Fruit fly (Drosophila melanogaster) whole organism, embryonic: ENCODE results near the gene CG7987.

Experiments used
- Asciz ChIP-seq: fragments of 200-800 bp; sonication (Bioruptor generic); optimal IDR thresholded peaks from 2 replicates; lab custom pipeline; 2017; ENCODE audit warnings: missing biosample characterization, mild to moderate bottlenecking, missing genetic modification characterization, missing genetic modification reagents
- CG11093 ChIP-seq: fragments of 200-800 bp; sonication (Bioruptor generic); IDR thresholded peaks from 3 replicates; pipeline ENCODE4 v1.3.6; 2022; ENCODE audit warnings: missing biosample characterization, missing genetic modification characterization
- CG11560 ChIP-seq: fragments of 200-800 bp; sonication (Bioruptor generic); IDR thresholded peaks from 3 replicates; pipeline ENCODE4 v1.3.6; 2022; ENCODE audit warnings: missing biosample characterization, missing genetic modification characterization
- CG11723 ChIP-seq: fragments of 200-800 bp; sonication (Bioruptor generic); optimal IDR thresholded peaks from 2 replicates; lab custom pipeline; 2017; ENCODE audit warnings: missing biosample characterization, mild to moderate bottlenecking, missing genetic modification characterization
- CG12299 ChIP-seq: fragments of 200-800 bp; sonication (Bioruptor generic); optimal IDR thresholded peaks from 2 replicates; lab custom pipeline; 2018; ENCODE audit warnings: missing biosample characterization, mild to moderate bottlenecking, missing genetic modification characterization
- CG12659 ChIP-seq: fragments of 200-800 bp; sonication (Bioruptor generic); optimal IDR thresholded peaks from 3 replicates; lab custom pipeline; 2017; ENCODE audit warnings: mild to moderate bottlenecking, missing biosample characterization, missing genetic modification reagents, missing genetic modification characterization
- CG12769 ChIP-seq: fragments of 200-800 bp; sonication (Bioruptor generic); optimal IDR thresholded peaks from 2 replicates; lab custom pipeline; 2019; ENCODE audit warnings: missing biosample characterization, mild to moderate bottlenecking, missing genetic modification characterization, moderate library complexity
- CG13287 ChIP-seq: fragments of 200-800 bp; sonication (Bioruptor generic); IDR thresholded peaks from 2 replicates; pipeline ENCODE4 v1.3.6; 2022; ENCODE audit warnings: missing biosample characterization, missing genetic modification characterization; ENCODE audit not compliant: partially characterized antibody
- CG1529 ChIP-seq: fragments of 200-800 bp; sonication (Bioruptor generic); optimal IDR thresholded peaks from 3 replicates; lab custom pipeline; 2018; ENCODE audit warnings: missing biosample characterization, missing genetic modification characterization
- CG16863 ChIP-seq: fragments of 200-800 bp; sonication (Bioruptor generic); optimal IDR thresholded peaks from 3 replicates; lab custom pipeline; 2016; ENCODE audit warnings: missing biosample characterization, missing genetic modification characterization
- CG17612 ChIP-seq: fragments of 200-800 bp; sonication (Bioruptor generic); IDR thresholded peaks from 2 replicates; pipeline ENCODE4 v1.3.6; 2022; ENCODE audit warnings: missing biosample characterization, missing genetic modification characterization
- CG18262 ChIP-seq: fragments of 200-800 bp; optimal IDR thresholded peaks from 3 replicates; lab custom pipeline; 2019; ENCODE audit warnings: missing biosample characterization, mild to moderate bottlenecking, missing genetic modification characterization, moderate library complexity
- CG18599 ChIP-seq: fragments of 200-800 bp; sonication (Bioruptor generic); optimal IDR thresholded peaks from 3 replicates; lab custom pipeline; 2017; ENCODE audit warnings: missing biosample characterization, missing genetic modification characterization, mild to moderate bottlenecking, moderate library complexity, missing genetic modification reagents
- CG2116 ChIP-seq: fragments of 200-800 bp; sonication (Bioruptor generic); optimal IDR thresholded peaks from 3 replicates; lab custom pipeline; 2018; ENCODE audit warnings: missing biosample characterization, mild to moderate bottlenecking, missing genetic modification characterization
- CG2120 ChIP-seq: fragments of 200-800 bp; sonication (Bioruptor generic); optimal IDR thresholded peaks from 3 replicates; lab custom pipeline; 2016; ENCODE audit warnings: missing biosample characterization, missing genetic modification characterization
- CG2129 ChIP-seq: fragments of 200-800 bp; sonication (Bioruptor generic); IDR thresholded peaks from 2 replicates; pipeline ENCODE4 v1.3.6; 2022; ENCODE audit warnings: missing biosample characterization, missing genetic modification characterization; ENCODE audit not compliant: partially characterized antibody
- CG30431 ChIP-seq: fragments of 200-800 bp; sonication (Bioruptor generic); optimal IDR thresholded peaks from 2 replicates; lab custom pipeline; 2017; ENCODE audit warnings: missing biosample characterization, missing genetic modification characterization
- CG4424 ChIP-seq: fragments of 200-800 bp; sonication (Bioruptor generic); optimal IDR thresholded peaks from 3 replicates; lab custom pipeline; 2016; ENCODE audit warnings: missing biosample characterization, missing genetic modification characterization
- CG6272 ChIP-seq: fragments of 200-800 bp; sonication (Bioruptor generic); IDR thresholded peaks from 2 replicates; pipeline ENCODE4 v1.3.6; 2022; ENCODE audit warnings: missing biosample characterization, missing genetic modification characterization
- CG6683 ChIP-seq: fragments of 200-800 bp; sonication (Bioruptor generic); optimal IDR thresholded peaks from 2 replicates; lab custom pipeline; 2017; ENCODE audit warnings: missing biosample characterization, mild to moderate bottlenecking, missing genetic modification characterization, missing genetic modification reagents
- CG7271 ChIP-seq: fragments of 200-800 bp; sonication (Bioruptor generic); optimal IDR thresholded peaks from 2 replicates; lab custom pipeline; 2018; ENCODE audit warnings: missing biosample characterization, mild to moderate bottlenecking, missing genetic modification characterization, moderate library complexity
- CG9817 ChIP-seq: fragments of 200-800 bp; sonication (Bioruptor generic); optimal IDR thresholded peaks from 2 replicates; lab custom pipeline; 2018; ENCODE audit warnings: missing biosample characterization, mild to moderate bottlenecking, missing genetic modification characterization, moderate library complexity
- CG9932 ChIP-seq: fragments of 200-800 bp; sonication (Bioruptor generic); IDR thresholded peaks from 2 replicates; pipeline ENCODE4 v1.3.6; 2022; ENCODE audit warnings: missing biosample characterization, missing genetic modification characterization
- CoRest ChIP-seq: fragments of 200-800 bp; sonication (Bioruptor generic); optimal IDR thresholded peaks from 3 replicates; lab custom pipeline; 2018; ENCODE audit warnings: missing biosample characterization, mild to moderate bottlenecking, missing genetic modification characterization, moderate library complexity
- Dfd ChIP-seq, 2 experiments: fragments of >200 bp; optimal IDR thresholded peaks; 2 replicates each; lab custom pipeline; 2017; ENCODE audit warnings: missing biosample characterization in 2 of 2, missing genetic modification characterization in 2 of 2
- ERR ChIP-seq: fragments of 200-800 bp; sonication (Bioruptor generic); optimal IDR thresholded peaks from 2 replicates; lab custom pipeline; 2016; ENCODE audit warnings: missing biosample characterization, missing genetic modification characterization
- Elba2 ChIP-seq: fragments of 200-800 bp; sonication (Bioruptor generic); optimal IDR thresholded peaks from 3 replicates; lab custom pipeline; 2016; ENCODE audit warnings: missing biosample characterization, missing genetic modification characterization
- Fer3 ChIP-seq: fragments of 200-800 bp; sonication (Bioruptor generic); optimal IDR thresholded peaks from 2 replicates; lab custom pipeline; 2018; ENCODE audit warnings: missing biosample characterization, mild to moderate bottlenecking, missing genetic modification characterization, moderate library complexity
- HLH3B ChIP-seq: fragments of 200-800 bp; sonication (Bioruptor generic); IDR thresholded peaks from 2 replicates; pipeline ENCODE4 v1.3.6; 2022; ENCODE audit warnings: missing biosample characterization, missing genetic modification characterization
- Lhr ChIP-seq: fragments of 200-800 bp; sonication (Bioruptor generic); optimal IDR thresholded peaks from 3 replicates; lab custom pipeline; 2017; ENCODE audit warnings: mild to moderate bottlenecking, missing biosample characterization, missing genetic modification reagents, missing genetic modification characterization
- MBD-R2 ChIP-seq: fragments of 200-800 bp; sonication (Bioruptor generic); IDR thresholded peaks from 2 replicates; pipeline ENCODE4 v1.3.6; 2022; ENCODE audit warnings: missing biosample characterization, missing genetic modification characterization
- Pdp1 ChIP-seq, 2 experiments: fragments of 200-800 bp; sonication (Bioruptor generic); optimal IDR thresholded peaks; 3 replicates each; lab custom pipeline; 2016; ENCODE audit warnings: missing biosample characterization in 2 of 2, missing genetic modification characterization in 2 of 2, mild to moderate bottlenecking in 1 of 2, moderate library complexity in 1 of 2
- Ravus ChIP-seq: fragments of 200-800 bp; sonication (Bioruptor generic); IDR thresholded peaks from 2 replicates; pipeline ENCODE4 v1.3.6; 2022; ENCODE audit warnings: missing biosample characterization, missing genetic modification characterization
- Rfx ChIP-seq: fragments of 200-800 bp; sonication (Bioruptor generic); IDR thresholded peaks from 2 replicates; pipeline ENCODE4 v1.3.6; 2022; ENCODE audit warnings: missing biosample characterization, missing genetic modification characterization
- Vsx1 ChIP-seq: fragments of 200-800 bp; sonication (Bioruptor generic); optimal IDR thresholded peaks from 2 replicates; lab custom pipeline; 2017; ENCODE audit warnings: missing biosample characterization, mild to moderate bottlenecking, missing genetic modification characterization, missing genetic modification reagents
- bab2 ChIP-seq: fragments of 200-800 bp; sonication (Bioruptor generic); optimal IDR thresholded peaks from 2 replicates; lab custom pipeline; 2016; ENCODE audit warnings: missing biosample characterization, missing genetic modification characterization
- bigmax ChIP-seq: fragments of 200-800 bp; sonication (Bioruptor generic); optimal IDR thresholded peaks from 2 replicates; lab custom pipeline; 2018; ENCODE audit warnings: missing biosample characterization, mild to moderate bottlenecking, missing genetic modification characterization
- cato ChIP-seq: fragments of 200-800 bp; sonication (Bioruptor generic); optimal IDR thresholded peaks from 2 replicates; lab custom pipeline; 2016; ENCODE audit warnings: missing biosample characterization, missing genetic modification characterization, borderline replicate concordance
- ci ChIP-seq: fragments of 200-800 bp; sonication (Bioruptor generic); IDR thresholded peaks from 3 replicates; pipeline ENCODE4 v1.3.6; 2022; ENCODE audit warnings: missing biosample characterization, missing genetic modification characterization
- corto ChIP-seq: fragments of 200-800 bp; sonication (Bioruptor generic); optimal IDR thresholded peaks from 2 replicates; lab custom pipeline; 2016; ENCODE audit warnings: missing biosample characterization, mild to moderate bottlenecking, missing genetic modification characterization, moderate library complexity
- dmrt99B ChIP-seq: fragments of 200-800 bp; sonication (Bioruptor generic); optimal IDR thresholded peaks from 2 replicates; lab custom pipeline; 2018; ENCODE audit warnings: missing biosample characterization, mild to moderate bottlenecking, missing genetic modification characterization, moderate library complexity
- gcm ChIP-seq: fragments of 200-800 bp; sonication (Bioruptor generic); optimal IDR thresholded peaks from 2 replicates; lab custom pipeline; 2019; ENCODE audit warnings: missing biosample characterization, mild to moderate bottlenecking, missing genetic modification characterization, moderate library complexity
- gem ChIP-seq: fragments of 200-800 bp; sonication (Bioruptor generic); optimal IDR thresholded peaks from 2 replicates; lab custom pipeline; 2019; ENCODE audit warnings: missing biosample characterization, mild to moderate bottlenecking, missing genetic modification characterization, moderate library complexity
- gro ChIP-seq: fragments of 200-800 bp; sonication (Bioruptor generic); optimal IDR thresholded peaks from 2 replicates; lab custom pipeline; 2016; ENCODE audit warnings: missing biosample characterization, missing genetic modification characterization
- lab ChIP-seq: fragments of 200-800 bp; sonication (Bioruptor generic); optimal IDR thresholded peaks from 3 replicates; lab custom pipeline; 2017; ENCODE audit warnings: missing biosample characterization, missing genetic modification characterization, mild to moderate bottlenecking, moderate library complexity, missing genetic modification reagents
- pan ChIP-seq, 4 experiments: fragments of >200 bp in 3 of 4; fragments of 200-800 bp in 1 of 4; sonication (Bioruptor generic) in 1 of 4; optimal IDR thresholded peaks in 3 of 4; IDR thresholded peaks in 1 of 4; 2 replicates each; pipeline versions ENCODE4 v1.3.6 to Lab custom; 2017 to 2022; ENCODE audit warnings: missing biosample characterization in 2 of 4, missing genetic modification characterization in 2 of 4, mixed read lengths in 1 of 4
- psq ChIP-seq: fragments of 200-800 bp; sonication (Bioruptor generic); optimal IDR thresholded peaks from 2 replicates; lab custom pipeline; 2017; ENCODE audit warnings: missing biosample characterization, missing genetic modification characterization
- row ChIP-seq: fragments of 200-800 bp; sonication (Bioruptor generic); IDR thresholded peaks from 3 replicates; pipeline ENCODE4 v1.3.6; 2022; ENCODE audit warnings: missing biosample characterization, missing genetic modification characterization
- stwl ChIP-seq: fragments of 200-800 bp; sonication (Bioruptor generic); optimal IDR thresholded peaks from 3 replicates; lab custom pipeline; 2018; ENCODE audit warnings: missing biosample characterization, mild to moderate bottlenecking, missing genetic modification characterization, moderate library complexity

Gene CG7987

dm6 chr3R:14542038-14542437, 33.6 kb downstream of the CG7987 start (continued):
- TF ChIP-seq cato (GFP tag; lab: Kevin White, UChicago) (no peak), Pdp1 (GFP tag; optimal IDR thresholded peaks at IDR 0.05; lab: Kevin White, UChicago) (no peak), HLH3B (GFP tag; lab: Robert Waterston, UW) (peak; percentile 21; the same call in 1 of the 2 replicates), Elba2 (no peak), bab2 (GFP tag; lab: Kevin White, UChicago) (no peak), CG16863 (GFP tag; lab: Kevin White, UChicago) (no peak), gro (peak; percentile 17), ERR (GFP tag; lab: Kevin White, UChicago) (no peak), CG18599 (GFP tag; lab: Kevin White, UChicago) (peak; percentile 46), CoRest (tag; lab: Kevin White, UChicago) (peak; percentile 16), dmrt99B (tag; lab: Kevin White, UChicago) (peak; percentile 51), Fer3 (tag; lab: Kevin White, UChicago) (peak; percentile 40)
- TF ChIP-seq, all 482 proteins: peak for 45

dm6 chr3R:14526657-14527056, 49.0 kb downstream of the CG7987 start:
- TF ChIP-seq gem (tag; lab: Kevin White, UChicago) (no peak), CG30431 (no peak), CG18262 (tag; lab: Kevin White, UChicago) (no peak), CG12769 (tag; lab: Kevin White, UChicago) (no peak), CG7271 (no peak), CG4424 (GFP tag; lab: Kevin White, UChicago) (no peak), CG9817 (tag; lab: Kevin White, UChicago) (no peak), Dfd (GFP tag; optimal IDR thresholded peaks at IDR 0.05; lab: Kevin White, UChicago) (no peak), row (GFP tag; lab: Robert Waterston, UW) (no peak), Vsx1 (GFP tag; lab: Kevin White, UChicago) (no peak), Asciz (GFP tag; lab: Kevin White, UChicago) (peak; percentile 50), CG12299 (tag; lab: Kevin White, UChicago) (no peak), CG12659 (GFP tag; lab: Kevin White, UChicago) (no peak), Lhr (GFP tag; lab: Kevin White, UChicago) (no peak), corto (GFP tag; lab: Kevin White, UChicago) (no peak), CG2129 (GFP tag; lab: Robert Waterston, UW) (no peak), psq (no peak), cato (GFP tag; lab: Kevin White, UChicago) (no peak), ci (no peak), CG11560 (tag; lab: Robert Waterston, UW) (no peak), CG6683 (no peak), pan (optimal IDR thresholded peaks at IDR 0.05; lab: Kevin White, UChicago) (no peak), pan (GFP tag; optimal IDR thresholded peaks at IDR 0.05 in 1 of 2, IDR thresholded peaks at IDR 0.05 in 1 of 2) (no peak), CG17612 (GFP tag; lab: Robert Waterston, UW) (no peak), gcm (no peak), CG11723 (GFP tag; lab: Kevin White, UChicago) (no peak), CG6272 (GFP tag; lab: Robert Waterston, UW) (no peak), CG2116 (GFP tag; lab: Kevin White, UChicago) (no peak), CG9932 (GFP tag; lab: Robert Waterston, UW) (no peak), CG2120 (no peak), bigmax (no peak), Rfx (GFP tag; lab: Robert Waterston, UW) (no peak), lab (GFP tag; lab: Kevin White, UChicago) (peak; percentile 58), CG11093 (GFP tag; lab: Robert Waterston, UW) (no peak), CG13287 (GFP tag; lab: Robert Waterston, UW) (no peak), Ravus (GFP tag; lab: Robert Waterston, UW) (no peak), stwl (tag; lab: Kevin White, UChicago) (no peak), MBD-R2 (no peak), CG1529 (GFP tag; lab: Kevin White, UChicago) (no peak)
